Fruit fly (Drosophila melanogaster) whole organism, embryonic: Measurements from ENCODE around the gene ohgt.
A peak's percentile ranks its signal among the peaks of the same experiment; 100 is the strongest.

Experiments used
- Adf1 ChIP-seq: fragments of 200-800 bp; sonication (Bioruptor generic); IDR thresholded peaks from 2 replicates; pipeline ENCODE4 v1.3.6; 2022; ENCODE audit warnings: missing biosample characterization, missing genetic modification characterization
- CG10462 ChIP-seq: fragments of 200-800 bp; sonication (Bioruptor generic); optimal IDR thresholded peaks from 2 replicates; lab custom pipeline; 2016; ENCODE audit warnings: missing biosample characterization, missing genetic modification characterization
- CG12769 ChIP-seq: fragments of 200-800 bp; sonication (Bioruptor generic); optimal IDR thresholded peaks from 2 replicates; lab custom pipeline; 2019; ENCODE audit warnings: missing biosample characterization, mild to moderate bottlenecking, missing genetic modification characterization, moderate library complexity
- CG13424 ChIP-seq: fragments of 200-800 bp; sonication (Bioruptor generic); optimal IDR thresholded peaks from 2 replicates; lab custom pipeline; 2019; ENCODE audit warnings: missing biosample characterization, mild to moderate bottlenecking, missing genetic modification characterization, moderate library complexity
- CG13624 ChIP-seq: fragments of 200-800 bp; sonication (Bioruptor generic); optimal IDR thresholded peaks from 2 replicates; lab custom pipeline; 2016; ENCODE audit warnings: missing biosample characterization, missing genetic modification characterization
- CG13894 ChIP-seq: fragments of 200-800 bp; sonication (Bioruptor generic); optimal IDR thresholded peaks from 3 replicates; lab custom pipeline; 2018; ENCODE audit warnings: missing biosample characterization, mild to moderate bottlenecking, missing genetic modification characterization, moderate library complexity
- CG14441 ChIP-seq: fragments of 200-800 bp; sonication (Bioruptor generic); IDR thresholded peaks from 2 replicates; pipeline ENCODE4 v1.3.6; 2022; ENCODE audit warnings: missing biosample characterization, missing genetic modification characterization
- CG14667 ChIP-seq: fragments of 200-800 bp; sonication (Bioruptor generic); IDR thresholded peaks from 2 replicates; pipeline ENCODE4 v1.3.6; 2022; ENCODE audit warnings: missing biosample characterization, missing genetic modification characterization
- CG14860 ChIP-seq: fragments of 200-800 bp; sonication (Bioruptor generic); IDR thresholded peaks from 3 replicates; pipeline ENCODE4 v1.3.6; 2022; ENCODE audit warnings: missing biosample characterization, missing genetic modification characterization; ENCODE audit not compliant: partially characterized antibody
- CG15479 ChIP-seq: fragments of 200-800 bp; sonication (Bioruptor generic); optimal IDR thresholded peaks from 3 replicates; lab custom pipeline; 2019; ENCODE audit warnings: missing biosample characterization, mild to moderate bottlenecking, missing genetic modification characterization, moderate library complexity
- CG1647 ChIP-seq: fragments of 200-800 bp; sonication (Bioruptor generic); optimal IDR thresholded peaks from 3 replicates; lab custom pipeline; 2016; ENCODE audit warnings: missing biosample characterization, missing genetic modification characterization
- CG17328 ChIP-seq: fragments of 200-800 bp; sonication (Bioruptor generic); IDR thresholded peaks from 2 replicates; pipeline ENCODE4 v1.3.6; 2022; ENCODE audit warnings: missing biosample characterization, missing genetic modification characterization
- CG17568 ChIP-seq: fragments of 200-800 bp; sonication (Bioruptor generic); optimal IDR thresholded peaks from 2 replicates; lab custom pipeline; 2018; ENCODE audit warnings: missing biosample characterization, mild to moderate bottlenecking, missing genetic modification characterization, moderate library complexity
- CG18011 ChIP-seq: fragments of 200-800 bp; sonication (Bioruptor generic); optimal IDR thresholded peaks from 2 replicates; lab custom pipeline; 2017; ENCODE audit warnings: missing biosample characterization, missing genetic modification characterization, mild to moderate bottlenecking, moderate library complexity, missing genotype
- CG2120 ChIP-seq: fragments of 200-800 bp; sonication (Bioruptor generic); optimal IDR thresholded peaks from 3 replicates; lab custom pipeline; 2016; ENCODE audit warnings: missing biosample characterization, missing genetic modification characterization
- CG2712 ChIP-seq: fragments of 200-800 bp; optimal IDR thresholded peaks from 3 replicates; lab custom pipeline; 2019; ENCODE audit warnings: missing biosample characterization, mild to moderate bottlenecking, missing genetic modification characterization, moderate library complexity
- CG4282 ChIP-seq: fragments of 200-800 bp; sonication (Bioruptor generic); optimal IDR thresholded peaks from 2 replicates; lab custom pipeline; 2016; ENCODE audit warnings: missing biosample characterization, missing genetic modification characterization
- CG4424 ChIP-seq: fragments of 200-800 bp; sonication (Bioruptor generic); optimal IDR thresholded peaks from 3 replicates; lab custom pipeline; 2016; ENCODE audit warnings: missing biosample characterization, missing genetic modification characterization
- CG6683 ChIP-seq: fragments of 200-800 bp; sonication (Bioruptor generic); optimal IDR thresholded peaks from 2 replicates; lab custom pipeline; 2017; ENCODE audit warnings: missing biosample characterization, mild to moderate bottlenecking, missing genetic modification characterization, missing genetic modification reagents
- CG6765 ChIP-seq: fragments of 200-800 bp; sonication (Bioruptor generic); optimal IDR thresholded peaks from 3 replicates; lab custom pipeline; 2017; ENCODE audit warnings: missing biosample characterization, mild to moderate bottlenecking, missing genetic modification characterization
- CG7987 ChIP-seq: fragments of 200-800 bp; sonication (Bioruptor generic); optimal IDR thresholded peaks from 2 replicates; lab custom pipeline; 2018; ENCODE audit warnings: missing biosample characterization, mild to moderate bottlenecking, missing genetic modification characterization, moderate library complexity
- CkIIα-i1 ChIP-seq: fragments of 200-800 bp; sonication (Bioruptor generic); IDR thresholded peaks from 2 replicates; pipeline ENCODE4 v1.3.6; 2022; ENCODE audit warnings: missing biosample characterization, missing genetic modification characterization
- D ChIP-seq, 2 experiments: fragments of 200-800 bp in 1 of 2; fragments of >200 bp in 1 of 2; sonication (Bioruptor generic) in 1 of 2; optimal IDR thresholded peaks; 2 replicates in 1 of 2; 3 replicates in 1 of 2; lab custom pipeline; 2017; ENCODE audit warnings: mild to moderate bottlenecking in 1 of 2, missing biosample characterization in 1 of 2, missing genetic modification characterization in 1 of 2, missing genetic modification reagents in 1 of 2
- Dad ChIP-seq: fragments of 200-800 bp; sonication (Bioruptor generic); optimal IDR thresholded peaks from 3 replicates; lab custom pipeline; 2016; ENCODE audit warnings: missing biosample characterization, missing genetic modification characterization
- Elba2 ChIP-seq: fragments of 200-800 bp; sonication (Bioruptor generic); optimal IDR thresholded peaks from 3 replicates; lab custom pipeline; 2016; ENCODE audit warnings: missing biosample characterization, missing genetic modification characterization
- HLH3B ChIP-seq: fragments of 200-800 bp; sonication (Bioruptor generic); IDR thresholded peaks from 2 replicates; pipeline ENCODE4 v1.3.6; 2022; ENCODE audit warnings: missing biosample characterization, missing genetic modification characterization
- HLH54F ChIP-seq: fragments of 200-800 bp; sonication (Bioruptor generic); optimal IDR thresholded peaks from 3 replicates; lab custom pipeline; 2016; ENCODE audit warnings: missing biosample characterization, missing genetic modification characterization
- Hmr ChIP-seq: fragments of 200-800 bp; sonication (Bioruptor generic); optimal IDR thresholded peaks from 3 replicates; lab custom pipeline; 2017; ENCODE audit warnings: mild to moderate bottlenecking, missing biosample characterization, missing genetic modification reagents, missing genetic modification characterization
- Max ChIP-seq: fragments of 200-800 bp; sonication (Bioruptor generic); optimal IDR thresholded peaks from 2 replicates; lab custom pipeline; 2016; ENCODE audit warnings: missing biosample characterization, mild to moderate bottlenecking, missing genetic modification characterization
- Poxn ChIP-seq: fragments of 200-800 bp; sonication (Bioruptor generic); IDR thresholded peaks from 2 replicates; pipeline ENCODE4 v1.3.6; 2022; ENCODE audit warnings: missing biosample characterization, missing genetic modification characterization
- Sin3A ChIP-seq: fragments of >200 bp; optimal IDR thresholded peaks from 2 replicates; lab custom pipeline; 2018
- Usf ChIP-seq: fragments of 200-800 bp; sonication (Bioruptor generic); optimal IDR thresholded peaks from 2 replicates; lab custom pipeline; 2017; ENCODE audit warnings: missing genotype, missing biosample characterization, missing genetic modification characterization
- Xrp1 ChIP-seq: fragments of 200-800 bp; sonication (Bioruptor generic); IDR thresholded peaks from 2 replicates; pipeline ENCODE4 v1.3.6; 2022; ENCODE audit warnings: missing biosample characterization, missing genetic modification characterization
- ash1 ChIP-seq: fragments of 200-800 bp; sonication (Bioruptor generic); optimal IDR thresholded peaks from 2 replicates; lab custom pipeline; 2018; ENCODE audit warnings: missing biosample characterization, mild to moderate bottlenecking, missing genetic modification characterization
- ato ChIP-seq: fragments of 200-800 bp; sonication (Bioruptor generic); IDR thresholded peaks from 2 replicates; pipeline ENCODE4 v1.3.6; 2022; ENCODE audit warnings: missing biosample characterization, missing genetic modification characterization; ENCODE audit not compliant: partially characterized antibody
- crc ChIP-seq: fragments of 200-800 bp; sonication (Bioruptor generic); optimal IDR thresholded peaks from 2 replicates; lab custom pipeline; 2016; ENCODE audit warnings: missing biosample characterization, missing genetic modification characterization
- da ChIP-seq: fragments of 200-800 bp; sonication (Bioruptor generic); optimal IDR thresholded peaks from 2 replicates; lab custom pipeline; 2016; ENCODE audit warnings: missing biosample characterization, missing genetic modification characterization
- gsb ChIP-seq: fragments of 200-800 bp; sonication (Bioruptor generic); IDR thresholded peaks from 2 replicates; pipeline ENCODE4 v1.3.6; 2022; ENCODE audit warnings: missing biosample characterization, missing genetic modification characterization
- hbn ChIP-seq: fragments of 200-800 bp; sonication (Bioruptor generic); IDR thresholded peaks from 2 replicates; pipeline ENCODE4 v1.3.6; 2022; ENCODE audit warnings: missing biosample characterization, missing genetic modification characterization; ENCODE audit not compliant: partially characterized antibody
- lola ChIP-seq, 3 experiments: fragments of >200 bp in 2 of 3; fragments of 200-800 bp in 1 of 3; sonication (Bioruptor generic) in 1 of 3; optimal IDR thresholded peaks; 2 replicates each; lab custom pipeline; 2017 to 2019; ENCODE audit warnings: missing biosample characterization in 3 of 3, missing genetic modification characterization in 3 of 3, mild to moderate bottlenecking in 1 of 3, moderate library complexity in 1 of 3
- lov ChIP-seq, 2 experiments: fragments of 200-800 bp in 1 of 2; fragments of >200 bp in 1 of 2; sonication (Bioruptor generic) in 1 of 2; IDR thresholded peaks in 1 of 2; optimal IDR thresholded peaks in 1 of 2; 2 replicates in 1 of 2; 3 replicates in 1 of 2; pipeline versions ENCODE4 v1.3.6 to Lab custom; 2017 to 2022; ENCODE audit warnings: missing biosample characterization in 1 of 2, missing genetic modification characterization in 1 of 2
- nerfin-1 ChIP-seq: fragments of 200-800 bp; sonication (Bioruptor generic); optimal IDR thresholded peaks from 3 replicates; lab custom pipeline; 2019; ENCODE audit warnings: missing biosample characterization, mild to moderate bottlenecking, missing genetic modification characterization, moderate library complexity
- p53 ChIP-seq: fragments of 200-800 bp; sonication (Bioruptor generic); optimal IDR thresholded peaks from 2 replicates; lab custom pipeline; 2016; ENCODE audit warnings: missing biosample characterization, missing genetic modification characterization
- pan ChIP-seq, 4 experiments: fragments of >200 bp in 3 of 4; fragments of 200-800 bp in 1 of 4; sonication (Bioruptor generic) in 1 of 4; optimal IDR thresholded peaks in 3 of 4; IDR thresholded peaks in 1 of 4; 2 replicates each; pipeline versions ENCODE4 v1.3.6 to Lab custom; 2017 to 2022; ENCODE audit warnings: missing biosample characterization in 2 of 4, missing genetic modification characterization in 2 of 4, mixed read lengths in 1 of 4
- pros ChIP-seq: fragments of 200-800 bp; sonication (Bioruptor generic); optimal IDR thresholded peaks from 3 replicates; lab custom pipeline; 2019; ENCODE audit warnings: missing biosample characterization, mild to moderate bottlenecking, missing genetic modification characterization, moderate library complexity
- sens ChIP-seq: fragments of 200-800 bp; sonication (Bioruptor generic); peaks from one replicate; lab custom pipeline; 2016; ENCODE audit warnings: missing biosample characterization, missing genetic modification characterization
- sug ChIP-seq: fragments of 200-800 bp; optimal IDR thresholded peaks from 2 replicates; lab custom pipeline; 2019; ENCODE audit warnings: missing biosample characterization, mild to moderate bottlenecking, missing genetic modification characterization, moderate library complexity
- tio ChIP-seq: fragments of 200-800 bp; sonication (Bioruptor generic); optimal IDR thresholded peaks from 2 replicates; lab custom pipeline; 2017; ENCODE audit warnings: missing biosample characterization, missing genetic modification characterization, inconsistent platforms

The ohgt gene

DNA sequence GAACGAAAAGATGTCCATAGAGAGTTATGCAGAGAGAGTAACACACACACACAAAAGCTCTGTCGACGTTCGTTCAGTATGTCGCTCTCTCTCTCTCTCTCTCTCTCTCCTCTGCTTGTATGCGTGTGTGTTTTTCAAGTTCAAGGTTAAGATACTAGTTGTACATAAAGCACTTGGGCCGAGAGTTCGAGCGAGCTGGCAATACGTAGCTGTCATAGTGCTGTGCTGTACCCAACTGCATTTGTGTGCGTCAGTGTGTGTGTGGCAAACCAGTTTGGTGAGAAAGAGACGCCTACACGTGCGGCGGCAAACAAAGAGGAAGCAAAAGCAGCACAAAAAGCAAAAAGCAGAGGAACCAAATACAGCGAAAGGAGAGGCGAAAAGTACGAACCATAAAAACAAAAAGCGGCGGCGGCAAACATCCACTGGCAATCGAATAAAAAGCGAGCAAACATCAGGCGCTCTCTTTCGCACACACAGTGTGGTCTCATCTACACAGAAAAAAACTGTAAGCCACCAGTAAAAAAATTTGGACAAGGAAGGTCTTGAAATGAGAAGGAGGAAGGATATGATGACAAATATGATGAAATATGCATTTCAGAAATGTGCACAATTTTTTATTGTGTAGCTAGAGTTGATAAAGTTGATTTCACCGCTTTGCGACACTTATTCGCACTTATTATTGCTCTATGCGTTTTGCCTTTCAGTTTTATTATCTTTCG is 38.4 kb downstream of the ohgt start (continued):
- TF ChIP-seq CG14441 (GFP tag; lab: Robert Waterston, UW) (peak; percentile 80), gsb (GFP tag; lab: Robert Waterston, UW) (peak; percentile 59), nerfin-1 (tag; lab: Kevin White, UChicago) (no peak), da (GFP tag; lab: Kevin White, UChicago) (peak; percentile 54), CG1647 (GFP tag; lab: Kevin White, UChicago) (peak; percentile 38), HLH3B (peak; percentile 69), CG4424 (GFP tag; lab: Kevin White, UChicago) (peak; percentile 46), CG2120 (GFP tag; lab: Kevin White, UChicago) (peak; percentile 85), CG17328 (GFP tag; lab: Robert Waterston, UW) (peak; percentile 74), CG10462 (GFP tag; lab: Kevin White, UChicago) (peak; percentile 10), CG18011 (GFP tag; lab: Kevin White, UChicago) (peak; percentile 60), Elba2 (no peak), CkIIα-i1 (GFP tag; lab: Robert Waterston, UW) (no peak), CG2712 (tag; lab: Kevin White, UChicago) (peak; percentile 45), CG13424 (tag; lab: Kevin White, UChicago) (peak; percentile 22), CG6683 (peak; percentile 3), pros (GFP tag; lab: Kevin White, UChicago) (peak; percentile 80), CG12769 (tag; lab: Kevin White, UChicago) (peak; percentile 34), Xrp1 (peak; percentile 74), Max (GFP tag; lab: Kevin White, UChicago) (peak; percentile 50), Sin3A (lab: Kevin White, UChicago) (no peak), CG17568 (peak; percentile 52), Usf (GFP tag; lab: Kevin White, UChicago) (no peak), sug (tag; lab: Kevin White, UChicago) (peak; percentile 46), Hmr (GFP tag; lab: Kevin White, UChicago) (peak; percentile 71), Poxn (GFP tag; lab: Robert Waterston, UW) (no peak), CG13624 (peak; percentile 72), hbn (GFP tag; lab: Robert Waterston, UW) (no peak), crc (GFP tag; lab: Kevin White, UChicago) (peak; percentile 44), D (optimal IDR thresholded peaks at IDR 0.05; lab: Kevin White, UChicago) (no peak), D (GFP tag; optimal IDR thresholded peaks at IDR 0.05; lab: Kevin White, UChicago) (no peak), p53 (GFP tag; lab: Kevin White, UChicago) (peak; percentile 41), Adf1 (GFP tag; lab: Robert Waterston, UW) (peak; percentile 82), CG15479 (GFP tag; lab: Kevin White, UChicago) (no peak), Dad (GFP tag; lab: Kevin White, UChicago) (peak; percentile 47), CG6765 (GFP tag; lab: Kevin White, UChicago) (no peak), CG4282 (GFP tag; lab: Kevin White, UChicago) (no peak), ash1 (GFP tag; lab: Kevin White, UChicago) (no peak), pan (optimal IDR thresholded peaks at IDR 0.05; lab: Kevin White, UChicago) (no peak), pan (GFP tag; optimal IDR thresholded peaks at IDR 0.05 in 1 of 2, IDR thresholded peaks at IDR 0.05 in 1 of 2) (peak in 1 of 2 experiments; percentile 74), lola (GFP tag; optimal IDR thresholded peaks at IDR 0.05; lab: Kevin White, UChicago) (no peak), CG13894 (tag; lab: Kevin White, UChicago) (no peak), sens (GFP tag; lab: Kevin White, UChicago) (peak; percentile 90), CG14860 (GFP tag; lab: Robert Waterston, UW) (no peak), HLH54F (peak; percentile 65), CG7987 (GFP tag; lab: Kevin White, UChicago) (peak; percentile 19), ato (no peak), lov (optimal IDR thresholded peaks at IDR 0.05; lab: Kevin White, UChicago) (no peak), lov (GFP tag; IDR thresholded peaks at IDR 0.05; lab: Robert Waterston, UW) (no peak), CG14667 (peak; percentile 56), tio (GFP tag; lab: Kevin White, UChicago) (peak; percentile 64)
